Worm (Caenorhabditis elegans): ENCODE measurements around the gene abce-1.

abce-1 gene

ce11 chrIII:13187773-13188172 lies 34.2 kb downstream of the abce-1 start:
- TF ChIP-seq ztf-23 (GFP tag; IDR thresholded peaks at IDR 0.05), result 0 out of 2 replicates have a peak, but pooled peaks have one; percentile 47
- TF ChIP-seq med-1 (GFP tag; optimal IDR thresholded peaks at IDR 0.05; ENCODE audit: insufficient read depth), result no peak
- TF ChIP-seq T22C8.4 (GFP tag; IDR thresholded peaks at IDR 0.05), result no peak
- TF ChIP-seq ref-1 (GFP tag; conservative IDR thresholded peaks at IDR 0.05), result no peak
- peak; percentile 33 for TF ChIP-seq cog-1 (tag; optimal IDR thresholded peaks at IDR 0.05)
- no peak for TF ChIP-seq klf-2 (GFP tag; conservative IDR thresholded peaks at IDR 0.05)
- TF ChIP-seq tab-1 (GFP tag; IDR thresholded peaks at IDR 0.05), result no peak
- no peak for TF ChIP-seq flt-1 (GFP tag; IDR thresholded peaks at IDR 0.05)
- no peak for TF ChIP-seq ztf-29 (GFP tag; IDR thresholded peaks at IDR 0.05)

ce11 chrIII:13201079-13201478 lies 47.5 kb downstream of the abce-1 start:
- TF ChIP-seq flt-1 (GFP tag; IDR thresholded peaks at IDR 0.05) (no peak), ref-1 (GFP tag; conservative IDR thresholded peaks at IDR 0.05) (no peak), med-1 (GFP tag; optimal IDR thresholded peaks at IDR 0.05; ENCODE audit: insufficient read depth) (no peak), klf-2 (GFP tag; conservative IDR thresholded peaks at IDR 0.05) (no peak), T22C8.4 (GFP tag; IDR thresholded peaks at IDR 0.05) (no peak), ztf-23 (GFP tag; IDR thresholded peaks at IDR 0.05) (no peak), ztf-29 (GFP tag; IDR thresholded peaks at IDR 0.05) (no peak), tab-1 (GFP tag; IDR thresholded peaks at IDR 0.05) (no peak), cog-1 (tag; optimal IDR thresholded peaks at IDR 0.05) (no peak)

ce11 chrIII:13201901-13202300 lies 48.3 kb downstream of the abce-1 start:
- TF ChIP-seq ztf-23 (GFP tag; IDR thresholded peaks at IDR 0.05), result no peak
- TF ChIP-seq tab-1 (GFP tag; IDR thresholded peaks at IDR 0.05), result no peak
- no peak for TF ChIP-seq ztf-29 (GFP tag; IDR thresholded peaks at IDR 0.05)
- TF ChIP-seq cog-1 (tag; optimal IDR thresholded peaks at IDR 0.05), result no peak
- no peak for TF ChIP-seq T22C8.4 (GFP tag; IDR thresholded peaks at IDR 0.05)
- no peak for TF ChIP-seq klf-2 (GFP tag; conservative IDR thresholded peaks at IDR 0.05)
- no peak for TF ChIP-seq med-1 (GFP tag; optimal IDR thresholded peaks at IDR 0.05; ENCODE audit: insufficient read depth)

ce11 chrIII:13204682-13205081 lies 51.1 kb downstream of the abce-1 start, which contains the start of gene Y39E4B.11:
Gene Y39E4B.11 (plus strand): TSS chrIII:13204982.
- no peak for TF ChIP-seq ref-1 (GFP tag; conservative IDR thresholded peaks at IDR 0.05)

- TF ChIP-seq ztf-29 (GFP tag; IDR thresholded peaks at IDR 0.05), result no peak
- no peak for TF ChIP-seq flt-1 (GFP tag; IDR thresholded peaks at IDR 0.05)
- TF ChIP-seq ztf-23 (GFP tag; IDR thresholded peaks at IDR 0.05), result no peak
- TF ChIP-seq tab-1 (GFP tag; IDR thresholded peaks at IDR 0.05), result no peak
- no peak for TF ChIP-seq klf-2 (GFP tag; conservative IDR thresholded peaks at IDR 0.05)
- no peak for TF ChIP-seq ref-1 (GFP tag; conservative IDR thresholded peaks at IDR 0.05)
- TF ChIP-seq T22C8.4 (GFP tag; IDR thresholded peaks at IDR 0.05), result no peak
- no peak for TF ChIP-seq cog-1 (tag; optimal IDR thresholded peaks at IDR 0.05)
- no peak for TF ChIP-seq med-1 (GFP tag; optimal IDR thresholded peaks at IDR 0.05; ENCODE audit: insufficient read depth)
Measured at ce11 chrIII:13208978-13209377, 55.4 kb downstream of the abce-1 start.

Measured in whole organism, midembryonic.